Worm (Caenorhabditis elegans) whole organism, L2 larva: ENCODE measurements around the gene T05C12.15.

ENCODE experiments used
- C34F6.9 ChIP-seq: fragments of 150-350 bp; optimal IDR thresholded peaks from 2 replicates; lab custom pipeline; 2014; ENCODE audit warnings: missing biosample characterization, missing genetic modification characterization
- F13H6.1 ChIP-seq: sonication (generic microtip); optimal IDR thresholded peaks from 2 replicates; lab custom pipeline; 2016; ENCODE audit warnings: missing genetic modification characterization, missing compliant biosample characterization
- R02D3.7 ChIP-seq: fragments of 150-350 bp; optimal IDR thresholded peaks from 2 replicates; lab custom pipeline; 2014; ENCODE audit warnings: missing biosample characterization, missing genetic modification characterization
- ZK546.5 ChIP-seq: sonication (generic microtip); optimal IDR thresholded peaks from 2 replicates; lab custom pipeline; 2017; ENCODE audit warnings: missing biosample characterization, missing genetic modification characterization
- alr-1 ChIP-seq: fragments of 150-350 bp; optimal IDR thresholded peaks from 2 replicates; lab custom pipeline; 2014; ENCODE audit warnings: missing biosample characterization, missing genetic modification characterization
- blmp-1 ChIP-seq: sonication (generic microtip); optimal IDR thresholded peaks from 2 replicates; lab custom pipeline; 2017; ENCODE audit warnings: missing genetic modification characterization, mild to moderate bottlenecking, missing compliant biosample characterization, antibody characterized with exemption, moderate library complexity; ENCODE audit not compliant: insufficient read depth
- ceh-16 ChIP-seq: fragments of 150-350 bp; optimal IDR thresholded peaks from 2 replicates; lab custom pipeline; 2014; ENCODE audit warnings: missing biosample characterization, missing genetic modification characterization
- ceh-82 ChIP-seq: fragments of 150-350 bp; optimal IDR thresholded peaks from 2 replicates; lab custom pipeline; 2014; ENCODE audit warnings: missing biosample characterization, missing genetic modification characterization
- crh-2 ChIP-seq: sonication (generic microtip); optimal IDR thresholded peaks from 2 replicates; lab custom pipeline; 2017; ENCODE audit warnings: missing biosample characterization, missing genetic modification characterization
- egl-27 ChIP-seq: sonication (generic microtip); optimal IDR thresholded peaks from 3 replicates; lab custom pipeline; 2017; ENCODE audit warnings: missing biosample characterization, missing genetic modification reagents, missing genetic modification characterization
- elt-1 ChIP-seq: fragments of 150-350 bp; optimal IDR thresholded peaks from 2 replicates; lab custom pipeline; 2014; ENCODE audit warnings: missing biosample characterization, missing genetic modification characterization
- elt-3 ChIP-seq: sonication (generic microtip); optimal IDR thresholded peaks from 2 replicates; lab custom pipeline; 2017; ENCODE audit warnings: missing biosample characterization, missing genetic modification characterization
- fos-1 ChIP-seq: fragments of 150-350 bp; optimal IDR thresholded peaks from 2 replicates; lab custom pipeline; 2014; ENCODE audit warnings: missing biosample characterization, missing genetic modification characterization
- lin-13 ChIP-seq: fragments of 150-350 bp; optimal IDR thresholded peaks from 2 replicates; lab custom pipeline; 2014; ENCODE audit warnings: missing biosample characterization, missing genetic modification reagents, missing genetic modification characterization
- lin-39 ChIP-seq: fragments of 150-350 bp; optimal IDR thresholded peaks from 2 replicates; lab custom pipeline; 2014; ENCODE audit warnings: missing biosample characterization, missing genetic modification reagents, missing genetic modification characterization
- lsy-2 ChIP-seq, 2 experiments: fragments of 150-350 bp in 1 of 2; sonication (generic microtip) in 1 of 2; optimal IDR thresholded peaks; 2 replicates each; lab custom pipeline; 2014 to 2017; ENCODE audit warnings: missing biosample characterization in 2 of 2, missing genetic modification characterization in 2 of 2
- mab-5 ChIP-seq: fragments of 150-350 bp; optimal IDR thresholded peaks from 2 replicates; lab custom pipeline; 2014; ENCODE audit warnings: missing biosample characterization, missing genetic modification characterization
- mdl-1 ChIP-seq, 2 experiments: fragments of 150-350 bp in 1 of 2; sonication (generic microtip) in 1 of 2; optimal IDR thresholded peaks; 2 replicates each; lab custom pipeline; 2017; ENCODE audit warnings: missing biosample characterization in 2 of 2, missing genetic modification characterization in 2 of 2
- nhr-12 ChIP-seq: fragments of 150-350 bp; optimal IDR thresholded peaks from 2 replicates; lab custom pipeline; 2014; ENCODE audit warnings: missing biosample characterization, missing genetic modification characterization
- nhr-129 ChIP-seq: fragments of 150-350 bp; optimal IDR thresholded peaks from 2 replicates; lab custom pipeline; 2014; ENCODE audit warnings: missing biosample characterization, missing genetic modification characterization
- nhr-21 ChIP-seq: fragments of 150-350 bp; optimal IDR thresholded peaks from 2 replicates; lab custom pipeline; 2014; ENCODE audit warnings: missing biosample characterization, missing genetic modification characterization
- nhr-23 ChIP-seq: fragments of 150-350 bp; optimal IDR thresholded peaks from 2 replicates; lab custom pipeline; 2014; ENCODE audit warnings: missing biosample characterization, missing genetic modification reagents, missing genetic modification characterization
- nhr-25 ChIP-seq: fragments of 150-350 bp; sonication (generic microtip); optimal IDR thresholded peaks from 3 replicates; lab custom pipeline; 2014; ENCODE audit warnings: missing biosample characterization, missing genetic modification characterization
- nhr-6 ChIP-seq: fragments of 150-350 bp; optimal IDR thresholded peaks from 2 replicates; lab custom pipeline; 2014; ENCODE audit warnings: missing biosample characterization, missing genetic modification characterization
- nhr-77 ChIP-seq: fragments of 150-350 bp; optimal IDR thresholded peaks from 2 replicates; lab custom pipeline; 2014; ENCODE audit warnings: missing biosample characterization, missing genetic modification characterization
- peb-1 ChIP-seq: fragments of 150-350 bp; optimal IDR thresholded peaks from 2 replicates; lab custom pipeline; 2014; ENCODE audit warnings: missing biosample characterization, missing genetic modification characterization
- sem-4 ChIP-seq: fragments of 150-350 bp; optimal IDR thresholded peaks from 2 replicates; lab custom pipeline; 2014; ENCODE audit warnings: missing biosample characterization, missing genetic modification reagents, missing genetic modification characterization
- skn-1 ChIP-seq: sonication (generic microtip); optimal IDR thresholded peaks from 2 replicates; lab custom pipeline; 2017; ENCODE audit warnings: missing biosample characterization, missing genetic modification characterization
- sma-9 ChIP-seq, 2 experiments: fragments of 150-350 bp in 1 of 2; sonication (generic microtip) in 1 of 2; optimal IDR thresholded peaks; 2 replicates each; lab custom pipeline; 2014 to 2016; ENCODE audit warnings: missing genetic modification characterization in 2 of 2, mild to moderate bottlenecking in 1 of 2, missing biosample characterization in 1 of 2, missing compliant biosample characterization in 1 of 2, missing genetic modification reagents in 1 of 2, moderate library complexity in 1 of 2
- unc-39 ChIP-seq: fragments of 150-350 bp; optimal IDR thresholded peaks from 2 replicates; lab custom pipeline; 2014; ENCODE audit warnings: missing biosample characterization, missing genetic modification characterization
- unc-55 ChIP-seq: fragments of 150-350 bp; sonication (generic microtip); optimal IDR thresholded peaks from 3 replicates; lab custom pipeline; 2014; ENCODE audit warnings: missing biosample characterization, missing genetic modification reagents, missing genetic modification characterization
- unc-62 ChIP-seq: fragments of 150-350 bp; optimal IDR thresholded peaks from 2 replicates; lab custom pipeline; 2014; ENCODE audit warnings: missing biosample characterization, missing genetic modification reagents, missing genetic modification characterization
- zag-1 ChIP-seq: fragments of 150-350 bp; optimal IDR thresholded peaks from 2 replicates; lab custom pipeline; 2014; ENCODE audit warnings: missing biosample characterization, missing genetic modification characterization
- ztf-11 ChIP-seq: sonication (generic microtip); optimal IDR thresholded peaks from 2 replicates; lab custom pipeline; 2017; ENCODE audit warnings: missing biosample characterization, missing genetic modification characterization
- ztf-4 ChIP-seq: fragments of 150-350 bp; optimal IDR thresholded peaks from 2 replicates; lab custom pipeline; 2014; ENCODE audit warnings: missing biosample characterization, missing genetic modification characterization

The T05C12.15 gene

ce11 chrII:8198503-8198902 lies 29.1 kb downstream of the T05C12.15 start, which contains the start of gene qua-1:
Gene qua-1 (plus strand): TSS chrII:8198803.
- no peak for TF ChIP-seq unc-39
- no peak for TF ChIP-seq ztf-11
- TF ChIP-seq nhr-23 (tag; lab: Kevin White, UChicago) = no peak
- TF ChIP-seq sem-4 (tag; lab: Kevin White, UChicago) = no peak
- no peak for TF ChIP-seq blmp-1
- no peak for TF ChIP-seq lsy-2 (tag; optimal IDR thresholded peaks at IDR 0.05; lab: Kevin White, UChicago)
- no peak for TF ChIP-seq lin-39 (tag; lab: Kevin White, UChicago)
- TF ChIP-seq skn-1 = no peak
- no peak for TF ChIP-seq sma-9 (GFP tag; optimal IDR thresholded peaks at IDR 0.05; lab: Kevin White, UChicago)
- TF ChIP-seq sma-9 (tag; optimal IDR thresholded peaks at IDR 0.05; lab: Kevin White, UChicago) = no peak
- no peak for TF ChIP-seq alr-1 (tag; lab: Kevin White, UChicago)
- no peak for TF ChIP-seq nhr-6 (tag; lab: Kevin White, UChicago)
- TF ChIP-seq nhr-129 (tag; lab: Kevin White, UChicago) = no peak
- TF ChIP-seq, all 48 proteins: peak for 0

ce11 chrII:8199803-8200202 lies 30.4 kb downstream of the T05C12.15 start:
- TF ChIP-seq blmp-1 (peak; percentile 88), lsy-2 (tag; optimal IDR thresholded peaks at IDR 0.05; lab: Kevin White, UChicago) (no peak), peb-1 (tag; lab: Kevin White, UChicago) (no peak), ztf-11 (no peak)

ce11 chrII:8204039-8204438 lies 34.7 kb downstream of the T05C12.15 start, which contains the start of gene col-76:
Gene col-76 (plus strand): TSS chrII:8204339.
- TF ChIP-seq unc-55 (GFP tag; lab: Kevin White, UChicago) (no peak), lsy-2 (tag; optimal IDR thresholded peaks at IDR 0.05; lab: Kevin White, UChicago) (no peak), elt-3 (tag; lab: Kevin White, UChicago) (no peak), sem-4 (tag; lab: Kevin White, UChicago) (no peak), fos-1 (tag; lab: Kevin White, UChicago) (no peak), mab-5 (tag; lab: Kevin White, UChicago) (no peak), ceh-82 (tag; lab: Kevin White, UChicago) (no peak), skn-1 (no peak), ztf-11 (no peak), ceh-16 (tag; lab: Kevin White, UChicago) (no peak), nhr-129 (tag; lab: Kevin White, UChicago) (no peak), nhr-23 (tag; lab: Kevin White, UChicago) (no peak), mdl-1 (tag; optimal IDR thresholded peaks at IDR 0.05; lab: Kevin White, UChicago) (no peak), unc-39 (no peak), ZK546.5 (tag; lab: Kevin White, UChicago) (no peak)

- peak; percentile 40 for TF ChIP-seq fos-1 (tag; lab: Kevin White, UChicago)
- no peak for TF ChIP-seq ztf-4 (tag; lab: Kevin White, UChicago)
- TF ChIP-seq skn-1 = peak; percentile 70
Measured at ce11 chrII:8205612-8206011, 36.2 kb downstream of the T05C12.15 start.

ce11 chrII:8209476-8209875 lies 40.1 kb downstream of the T05C12.15 start, which contains the start of gene M110.8:
Gene M110.8 (minus strand): TSS chrII:8209576.
- TF ChIP-seq nhr-21 (tag; lab: Kevin White, UChicago) (no peak), ztf-4 (tag; lab: Kevin White, UChicago) (no peak), lin-39 (tag; lab: Kevin White, UChicago) (no peak), F13H6.1 (tag; lab: Kevin White, UChicago) (no peak), egl-27 (no peak), nhr-25 (no peak), ztf-11 (no peak), crh-2 (tag; lab: Kevin White, UChicago) (no peak), skn-1 (no peak)

ce11 chrII:8212680-8213079 lies 43.3 kb downstream of the T05C12.15 start, which contains the start of gene twk-3:
Gene twk-3 (minus strand): TSS chrII:8212780.
- TF ChIP-seq unc-62 (GFP tag; lab: Kevin White, UChicago) = no peak
- TF ChIP-seq ztf-4 (tag; lab: Kevin White, UChicago) = no peak
- TF ChIP-seq zag-1 = no peak
- TF ChIP-seq nhr-6 (tag; lab: Kevin White, UChicago) = no peak
- TF ChIP-seq nhr-77 (tag; lab: Kevin White, UChicago) = no peak
- no peak for TF ChIP-seq R02D3.7 (tag; lab: Kevin White, UChicago)
- no peak for TF ChIP-seq peb-1 (tag; lab: Kevin White, UChicago)
- no peak for TF ChIP-seq lin-13 (GFP tag; lab: Kevin White, UChicago)
- TF ChIP-seq skn-1 = no peak
- TF ChIP-seq sem-4 (tag; lab: Kevin White, UChicago) = no peak
- TF ChIP-seq nhr-25 = no peak
- TF ChIP-seq elt-1 (tag; lab: Kevin White, UChicago) = no peak
- no peak for TF ChIP-seq C34F6.9
- TF ChIP-seq fos-1 (tag; lab: Kevin White, UChicago) = no peak
- no peak for TF ChIP-seq sma-9 (GFP tag; optimal IDR thresholded peaks at IDR 0.05; lab: Kevin White, UChicago)
- no peak for TF ChIP-seq sma-9 (tag; optimal IDR thresholded peaks at IDR 0.05; lab: Kevin White, UChicago)
- TF ChIP-seq nhr-12 (tag; lab: Kevin White, UChicago) = no peak
- TF ChIP-seq egl-27 = no peak
